Worm (Caenorhabditis elegans) whole organism, L2 larva: Measurements from ENCODE around the gene F35D11.3.

Experiments
- ama-1 ChIP-seq: fragments of 150-350 bp; optimal IDR thresholded peaks from 2 replicates; lab custom pipeline; 2018; ENCODE audit warnings: inconsistent platforms
- nhr-11 ChIP-seq: fragments of 150-350 bp; optimal IDR thresholded peaks from 2 replicates; lab custom pipeline; 2014; ENCODE audit warnings: missing biosample characterization, missing genetic modification characterization

ce11 chrII:4585327-4585726 is 22.8 kb upstream of the F35D11.3 start:
- TF ChIP-seq nhr-11 (tag; lab: Kevin White, UChicago), result no peak
- no peak for TF ChIP-seq ama-1 (lab: Kevin White, UChicago)
